Fruit fly (Drosophila melanogaster) whole organism, embryonic: ENCODE results near the gene CG10413.

Experiments
- Ada2b ChIP-seq: fragments of 200-800 bp; sonication (Bioruptor generic); IDR thresholded peaks from 2 replicates; pipeline ENCODE4 v1.3.6; 2022; ENCODE audit warnings: missing biosample characterization, missing genetic modification characterization
- Asciz ChIP-seq: fragments of 200-800 bp; sonication (Bioruptor generic); optimal IDR thresholded peaks from 2 replicates; lab custom pipeline; 2017; ENCODE audit warnings: missing biosample characterization, mild to moderate bottlenecking, missing genetic modification characterization, missing genetic modification reagents
- Bdp1 ChIP-seq: fragments of 200-800 bp; sonication (Bioruptor generic); optimal IDR thresholded peaks from 3 replicates; lab custom pipeline; 2016; ENCODE audit warnings: missing biosample characterization, missing genetic modification characterization
- C15 ChIP-seq: fragments of 200-800 bp; sonication (Bioruptor generic); IDR thresholded peaks from 3 replicates; pipeline ENCODE4 v1.3.6; 2022; ENCODE audit warnings: missing biosample characterization, missing genetic modification characterization
- CG10654 ChIP-seq: fragments of 200-800 bp; sonication (Bioruptor generic); optimal IDR thresholded peaks from 2 replicates; lab custom pipeline; 2016; ENCODE audit warnings: missing biosample characterization, missing genetic modification characterization
- CG11696 ChIP-seq: fragments of 200-800 bp; sonication (Bioruptor generic); IDR thresholded peaks from 2 replicates; pipeline ENCODE4 v1.3.6; 2022; ENCODE audit warnings: missing biosample characterization, missing genetic modification characterization
- CG12236 ChIP-seq: fragments of 200-800 bp; sonication (Bioruptor generic); optimal IDR thresholded peaks from 2 replicates; lab custom pipeline; 2016; ENCODE audit warnings: missing biosample characterization, missing genetic modification characterization
- CG12659 ChIP-seq: fragments of 200-800 bp; sonication (Bioruptor generic); optimal IDR thresholded peaks from 3 replicates; lab custom pipeline; 2017; ENCODE audit warnings: mild to moderate bottlenecking, missing biosample characterization, missing genetic modification reagents, missing genetic modification characterization
- CG13287 ChIP-seq: fragments of 200-800 bp; sonication (Bioruptor generic); IDR thresholded peaks from 2 replicates; pipeline ENCODE4 v1.3.6; 2022; ENCODE audit warnings: missing biosample characterization, missing genetic modification characterization; ENCODE audit not compliant: partially characterized antibody
- CG14710 ChIP-seq: fragments of 200-800 bp; sonication (Bioruptor generic); optimal IDR thresholded peaks from 3 replicates; lab custom pipeline; 2019; ENCODE audit warnings: missing biosample characterization, mild to moderate bottlenecking, missing genetic modification characterization, moderate library complexity
- CG14860 ChIP-seq: fragments of 200-800 bp; sonication (Bioruptor generic); IDR thresholded peaks from 3 replicates; pipeline ENCODE4 v1.3.6; 2022; ENCODE audit warnings: missing biosample characterization, missing genetic modification characterization; ENCODE audit not compliant: partially characterized antibody
- CG15011 ChIP-seq: fragments of 200-800 bp; sonication (Bioruptor generic); optimal IDR thresholded peaks from 3 replicates; lab custom pipeline; 2018; ENCODE audit warnings: missing biosample characterization, mild to moderate bottlenecking, missing genetic modification characterization
- CG16863 ChIP-seq: fragments of 200-800 bp; sonication (Bioruptor generic); optimal IDR thresholded peaks from 3 replicates; lab custom pipeline; 2016; ENCODE audit warnings: missing biosample characterization, missing genetic modification characterization
- CG17385 ChIP-seq: fragments of 200-800 bp; sonication (Bioruptor generic); optimal IDR thresholded peaks from 3 replicates; lab custom pipeline; 2018; ENCODE audit warnings: missing biosample characterization, mild to moderate bottlenecking, missing genetic modification characterization
- CG1832 ChIP-seq: fragments of 200-800 bp; sonication (Bioruptor generic); optimal IDR thresholded peaks from 2 replicates; lab custom pipeline; 2017; ENCODE audit warnings: missing biosample characterization, mild to moderate bottlenecking, missing genetic modification characterization, inconsistent platforms
- CG30431 ChIP-seq: fragments of 200-800 bp; sonication (Bioruptor generic); optimal IDR thresholded peaks from 2 replicates; lab custom pipeline; 2017; ENCODE audit warnings: missing biosample characterization, missing genetic modification characterization
- CG3847 ChIP-seq: fragments of 200-800 bp; sonication (Bioruptor generic); IDR thresholded peaks from 2 replicates; pipeline ENCODE4 v1.3.6; 2022; ENCODE audit warnings: missing biosample characterization, missing genetic modification characterization
- CG4360 ChIP-seq: fragments of 200-800 bp; sonication (Bioruptor generic); IDR thresholded peaks from 2 replicates; pipeline ENCODE4 v1.3.6; 2022; ENCODE audit warnings: missing biosample characterization, missing genetic modification characterization
- CG4424 ChIP-seq: fragments of 200-800 bp; sonication (Bioruptor generic); optimal IDR thresholded peaks from 3 replicates; lab custom pipeline; 2016; ENCODE audit warnings: missing biosample characterization, missing genetic modification characterization
- CG4730 ChIP-seq: fragments of 200-800 bp; sonication (Bioruptor generic); IDR thresholded peaks from 2 replicates; pipeline ENCODE4 v1.3.6; 2022; ENCODE audit warnings: missing biosample characterization, missing genetic modification characterization
- CG5180 ChIP-seq: fragments of 200-800 bp; sonication (Bioruptor generic); optimal IDR thresholded peaks from 3 replicates; lab custom pipeline; 2017; ENCODE audit warnings: missing biosample characterization, missing genetic modification characterization, mild to moderate bottlenecking, moderate library complexity, missing genetic modification reagents
- CG5245 ChIP-seq: fragments of 200-800 bp; sonication (Bioruptor generic); optimal IDR thresholded peaks from 3 replicates; lab custom pipeline; 2016; ENCODE audit warnings: missing biosample characterization, missing genetic modification characterization
- CG7928 ChIP-seq: fragments of 200-800 bp; sonication (Bioruptor generic); optimal IDR thresholded peaks from 2 replicates; lab custom pipeline; 2017; ENCODE audit warnings: missing biosample characterization, mild to moderate bottlenecking, missing genetic modification characterization
- CG8089 ChIP-seq: fragments of 200-800 bp; sonication (Bioruptor generic); optimal IDR thresholded peaks from 3 replicates; lab custom pipeline; 2016; ENCODE audit warnings: missing biosample characterization, missing genetic modification characterization
- CG8290 ChIP-seq, 3 experiments: fragments of 200-800 bp; sonication (Bioruptor generic); optimal IDR thresholded peaks; 2 replicates each; lab custom pipeline; 2016 to 2019; ENCODE audit warnings: missing biosample characterization in 3 of 3, missing genetic modification characterization in 3 of 3, mild to moderate bottlenecking in 2 of 3, moderate library complexity in 1 of 3
- CG8944 ChIP-seq: fragments of 200-800 bp; sonication (Bioruptor generic); optimal IDR thresholded peaks from 3 replicates; lab custom pipeline; 2016; ENCODE audit warnings: missing biosample characterization, missing genetic modification characterization
- CG9437 ChIP-seq: fragments of 200-800 bp; sonication (Bioruptor generic); optimal IDR thresholded peaks from 2 replicates; lab custom pipeline; 2018; ENCODE audit warnings: missing biosample characterization, mild to moderate bottlenecking, missing genetic modification characterization
- CkIIα-i1 ChIP-seq: fragments of 200-800 bp; sonication (Bioruptor generic); IDR thresholded peaks from 2 replicates; pipeline ENCODE4 v1.3.6; 2022; ENCODE audit warnings: missing biosample characterization, missing genetic modification characterization
- D19B ChIP-seq: fragments of 200-800 bp; sonication (Bioruptor generic); optimal IDR thresholded peaks from 2 replicates; lab custom pipeline; 2017; ENCODE audit warnings: missing biosample characterization, mild to moderate bottlenecking, missing genetic modification characterization
- Dbx ChIP-seq: fragments of 200-800 bp; sonication (Bioruptor generic); IDR thresholded peaks from 3 replicates; pipeline ENCODE4 v1.3.6; 2022; ENCODE audit warnings: missing biosample characterization, missing genetic modification characterization
- Drgx ChIP-seq: fragments of 200-800 bp; sonication (Bioruptor generic); IDR thresholded peaks from 2 replicates; pipeline ENCODE4 v1.3.6; 2022; ENCODE audit warnings: missing biosample characterization, missing genetic modification characterization
- HLH54F ChIP-seq: fragments of 200-800 bp; sonication (Bioruptor generic); optimal IDR thresholded peaks from 3 replicates; lab custom pipeline; 2016; ENCODE audit warnings: missing biosample characterization, missing genetic modification characterization
- Hr78 ChIP-seq, 2 experiments: fragments of 200-800 bp in 1 of 2; fragments of >200 bp in 1 of 2; sonication (Bioruptor generic) in 1 of 2; optimal IDR thresholded peaks; 2 replicates each; lab custom pipeline; 2017 to 2019; ENCODE audit warnings: missing biosample characterization in 2 of 2, missing genetic modification characterization in 2 of 2, mild to moderate bottlenecking in 1 of 2, moderate library complexity in 1 of 2
- MBD-R2 ChIP-seq: fragments of 200-800 bp; sonication (Bioruptor generic); IDR thresholded peaks from 2 replicates; pipeline ENCODE4 v1.3.6; 2022; ENCODE audit warnings: missing biosample characterization, missing genetic modification characterization
- MESR4 ChIP-seq: fragments of 200-800 bp; sonication (Bioruptor generic); optimal IDR thresholded peaks from 2 replicates; lab custom pipeline; 2018; ENCODE audit warnings: missing biosample characterization, mild to moderate bottlenecking, missing genetic modification characterization, moderate library complexity
- Med ChIP-seq: fragments of 200-800 bp; sonication (Bioruptor generic); peaks from one replicate; lab custom pipeline; 2016; ENCODE audit warnings: missing biosample characterization, missing genetic modification characterization, mild to moderate bottlenecking, inconsistent platforms, moderate library complexity
- aop ChIP-seq: fragments of 200-800 bp; sonication (Bioruptor generic); IDR thresholded peaks from 2 replicates; pipeline ENCODE4 v1.3.6; 2022; ENCODE audit warnings: missing biosample characterization, missing genetic modification characterization
- ap ChIP-seq: fragments of 200-800 bp; sonication (Bioruptor generic); IDR thresholded peaks from 2 replicates; pipeline ENCODE4 v1.3.6; 2022; ENCODE audit warnings: missing biosample characterization, missing genetic modification characterization
- bcd ChIP-seq: fragments of 200-800 bp; sonication (Bioruptor generic); optimal IDR thresholded peaks from 2 replicates; lab custom pipeline; 2017; ENCODE audit warnings: missing biosample characterization, mild to moderate bottlenecking, missing genetic modification characterization
- ci ChIP-seq: fragments of 200-800 bp; sonication (Bioruptor generic); IDR thresholded peaks from 3 replicates; pipeline ENCODE4 v1.3.6; 2022; ENCODE audit warnings: missing biosample characterization, missing genetic modification characterization
- crp ChIP-seq, 2 experiments: fragments of 200-800 bp; sonication (Bioruptor generic); optimal IDR thresholded peaks; 2 replicates in 1 of 2; 3 replicates in 1 of 2; lab custom pipeline; 2017; ENCODE audit warnings: missing biosample characterization in 2 of 2, missing genetic modification characterization in 2 of 2, mild to moderate bottlenecking in 1 of 2, moderate library complexity in 1 of 2
- dpn ChIP-seq, 2 experiments: fragments of 200-800 bp; sonication (Bioruptor generic); optimal IDR thresholded peaks; 3 replicates each; lab custom pipeline; 2016; ENCODE audit warnings: missing biosample characterization in 2 of 2, missing genetic modification characterization in 2 of 2
- eve ChIP-seq, 2 experiments: fragments of >200 bp; optimal IDR thresholded peaks; 2 replicates each; lab custom pipeline; 2017; ENCODE audit warnings: missing biosample characterization in 2 of 2, missing genetic modification characterization in 2 of 2
- fru ChIP-seq: fragments of >200 bp; optimal IDR thresholded peaks from 2 replicates; lab custom pipeline; 2017
- gcm2 ChIP-seq: fragments of 200-800 bp; sonication (Bioruptor generic); optimal IDR thresholded peaks from 2 replicates; lab custom pipeline; 2016; ENCODE audit warnings: missing biosample characterization, missing genetic modification characterization
- gem ChIP-seq: fragments of 200-800 bp; sonication (Bioruptor generic); optimal IDR thresholded peaks from 2 replicates; lab custom pipeline; 2019; ENCODE audit warnings: missing biosample characterization, mild to moderate bottlenecking, missing genetic modification characterization, moderate library complexity
- hkb ChIP-seq, 2 experiments: fragments of 200-800 bp in 1 of 2; fragments of >200 bp in 1 of 2; sonication (Bioruptor generic) in 1 of 2; IDR thresholded peaks in 1 of 2; optimal IDR thresholded peaks in 1 of 2; 2 replicates each; pipeline versions ENCODE4 v1.3.6 to Lab custom; 2017 to 2022; ENCODE audit warnings: missing biosample characterization in 1 of 2, missing genetic modification characterization in 1 of 2
- nom ChIP-seq: fragments of 200-800 bp; sonication (Bioruptor generic); optimal IDR thresholded peaks from 2 replicates; lab custom pipeline; 2017; ENCODE audit warnings: missing biosample characterization, missing genetic modification characterization, mild to moderate bottlenecking, moderate library complexity, missing genetic modification reagents
- pfk ChIP-seq: fragments of 200-800 bp; sonication (Bioruptor generic); optimal IDR thresholded peaks from 2 replicates; lab custom pipeline; 2018; ENCODE audit warnings: missing biosample characterization, mild to moderate bottlenecking, missing genetic modification characterization, moderate library complexity
- pzg ChIP-seq: fragments of 200-800 bp; sonication (Bioruptor generic); optimal IDR thresholded peaks from 3 replicates; lab custom pipeline; 2018; ENCODE audit warnings: missing biosample characterization, mild to moderate bottlenecking, missing genetic modification characterization, moderate library complexity
- slp2 ChIP-seq: fragments of 200-800 bp; sonication (Bioruptor generic); optimal IDR thresholded peaks from 2 replicates; lab custom pipeline; 2016; ENCODE audit warnings: missing biosample characterization, missing genetic modification characterization

Gene CG10413

dm6 chr2L:18628104-18628503 is 23.1 kb upstream of the CG10413 start (continued):
- no peak for TF ChIP-seq fru
- peak; percentile 43 for TF ChIP-seq Med
- no peak for TF ChIP-seq ap (GFP tag; lab: Robert Waterston, UW)
- TF ChIP-seq CG13287 (GFP tag; lab: Robert Waterston, UW): no peak
- no peak for TF ChIP-seq HLH54F
- TF ChIP-seq CG3847 (GFP tag; lab: Robert Waterston, UW): no peak
- TF ChIP-seq CG1832: no peak
- peak; percentile 82 for TF ChIP-seq Drgx (GFP tag; lab: Robert Waterston, UW)
- no peak for TF ChIP-seq Asciz (GFP tag; lab: Kevin White, UChicago)
- no peak for TF ChIP-seq CG14860
- no peak for TF ChIP-seq CG7928 (GFP tag; lab: Kevin White, UChicago)
- TF ChIP-seq bcd (GFP tag; lab: Kevin White, UChicago): no peak
- TF ChIP-seq pfk: no peak
- no peak for TF ChIP-seq CG15011 (GFP tag; lab: Kevin White, UChicago)
- TF ChIP-seq CG12659: no peak
- TF ChIP-seq gem (tag; lab: Kevin White, UChicago): peak; percentile 11
- no peak for TF ChIP-seq CkIIα-i1 (GFP tag; lab: Robert Waterston, UW)
- no peak for TF ChIP-seq Hr78 (GFP tag; optimal IDR thresholded peaks at IDR 0.05; lab: Kevin White, UChicago)
- 0 out of 3 replicates have a peak, but pooled peaks have one; percentile 9 for TF ChIP-seq ci (GFP tag; lab: Robert Waterston, UW)
- TF ChIP-seq slp2: no peak
- no peak for TF ChIP-seq Dbx
- TF ChIP-seq CG4730 (GFP tag; lab: Robert Waterston, UW): no peak
- no peak for TF ChIP-seq MBD-R2
- peak; percentile 18 for TF ChIP-seq nom
- no peak for TF ChIP-seq pzg (GFP tag; lab: Kevin White, UChicago)
- TF ChIP-seq CG12236: no peak
- TF ChIP-seq eve (GFP tag; optimal IDR thresholded peaks at IDR 0.05; lab: Kevin White, UChicago): no peak
- no peak for TF ChIP-seq dpn (GFP tag; optimal IDR thresholded peaks at IDR 0.05; lab: Kevin White, UChicago)
- TF ChIP-seq CG8944 (GFP tag; lab: Kevin White, UChicago): no peak
- TF ChIP-seq, all 482 proteins: peak for 10

DNA sequence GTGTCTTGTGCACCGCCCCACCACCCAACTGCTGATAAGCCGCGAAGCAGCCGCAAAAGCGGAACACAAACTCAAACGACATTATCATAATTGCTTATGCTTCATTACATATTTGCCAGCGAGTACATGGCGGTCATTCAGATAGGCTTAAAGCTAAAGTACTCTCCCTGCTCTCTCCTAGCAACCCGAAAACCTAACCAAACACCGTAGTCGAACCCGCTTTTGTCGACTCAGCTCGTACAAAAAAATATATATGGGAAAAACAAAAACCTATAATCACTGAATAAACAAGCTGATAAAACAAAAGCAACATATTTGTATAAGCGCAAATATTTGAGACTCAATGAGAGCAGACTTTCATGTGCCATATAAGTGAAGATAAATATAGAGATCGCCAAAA is 21.9 kb upstream of the CG10413 start:
- TF ChIP-seq gcm2 (GFP tag; lab: Kevin White, UChicago): peak; percentile 10
- no peak for TF ChIP-seq hkb (optimal IDR thresholded peaks at IDR 0.05; lab: Kevin White, UChicago)
- TF ChIP-seq hkb (GFP tag; IDR thresholded peaks at IDR 0.05; lab: Robert Waterston, UW): peak; percentile 79
- peak; percentile 9 for TF ChIP-seq MESR4
- peak; percentile 61 for TF ChIP-seq CG5180 (GFP tag; lab: Kevin White, UChicago)
- TF ChIP-seq CG4424 (GFP tag; lab: Kevin White, UChicago): peak; percentile 58
- TF ChIP-seq D19B (GFP tag; lab: Kevin White, UChicago): peak; percentile 46
- TF ChIP-seq CG10654 (GFP tag; lab: Kevin White, UChicago): peak; percentile 27
- peak; percentile 86 for TF ChIP-seq CG8089 (GFP tag; lab: Kevin White, UChicago)
- peak; percentile 82 for TF ChIP-seq Bdp1 (GFP tag; lab: Kevin White, UChicago)
- peak; percentile 42 for TF ChIP-seq CG5245 (GFP tag; lab: Kevin White, UChicago)
- TF ChIP-seq CG14710 (tag; lab: Kevin White, UChicago): peak; percentile 56
- peak; percentile 52 for TF ChIP-seq CG4360 (GFP tag; lab: Robert Waterston, UW)
- peak; percentile 68; the same call in 1 of the 2 replicates for TF ChIP-seq CG11696 (GFP tag; lab: Robert Waterston, UW)
- no peak for TF ChIP-seq CG4730 (GFP tag; lab: Robert Waterston, UW)
- peak; percentile 74 for TF ChIP-seq CG17385 (GFP tag; lab: Kevin White, UChicago)
- no peak for TF ChIP-seq CG30431 (GFP tag; lab: Kevin White, UChicago)
- TF ChIP-seq CG9437 (GFP tag; lab: Kevin White, UChicago): no peak
- peak; percentile 81 for TF ChIP-seq CG16863
- TF ChIP-seq CG8290 (GFP tag; optimal IDR thresholded peaks at IDR 0.05; lab: Kevin White, UChicago): peak; percentile 55
- TF ChIP-seq CG8290 (tag; optimal IDR thresholded peaks at IDR 0.05; lab: Kevin White, UChicago): peak; percentile 56 to 83
- no peak for TF ChIP-seq aop (GFP tag; lab: Robert Waterston, UW)
- peak in 1 of 2 experiments; percentile 40 for TF ChIP-seq crp (GFP tag; optimal IDR thresholded peaks at IDR 0.05; lab: Kevin White, UChicago)
- TF ChIP-seq Ada2b (GFP tag; lab: Robert Waterston, UW): peak; percentile 12; the same call in 1 of the 2 replicates
- peak; percentile 56; the same call in 1 of the 3 replicates for TF ChIP-seq C15 (GFP tag; lab: Robert Waterston, UW)
